Fruit fly (Drosophila melanogaster) whole organism: Measurements from ENCODE around the gene Aplip1.

Experiments used
- CG8478 ChIP-seq: fragments of >200 bp; optimal IDR thresholded peaks from 2 replicates; lab custom pipeline; 2018; ENCODE audit warnings: inconsistent platforms
- Dll ChIP-seq: fragments of >200 bp; optimal IDR thresholded peaks from 2 replicates; lab custom pipeline; 2017
- EcR ChIP-seq, 2 experiments: fragments of >200 bp; optimal IDR thresholded peaks; 2 replicates each; lab custom pipeline; 2017; ENCODE audit warnings: missing biosample characterization in 2 of 2, missing genetic modification characterization in 2 of 2, missing genetic modification reagents in 2 of 2
- pan ChIP-seq: fragments of >200 bp; optimal IDR thresholded peaks from 2 replicates; lab custom pipeline; 2017
- psq ChIP-seq: fragments of >200 bp; optimal IDR thresholded peaks from 2 replicates; lab custom pipeline; 2017
- usp ChIP-seq: fragments of >200 bp; optimal IDR thresholded peaks from 2 replicates; lab custom pipeline; 2017; ENCODE audit warnings: missing biosample characterization, missing genetic modification characterization, mixed read lengths

dm6 chr3L:1232582-1232981, 36.5 kb downstream of the Aplip1 start, which contains the start of gene CG33965:
- no peak for TF ChIP-seq CG8478 (lab: Kevin White, UChicago)
- no peak for TF ChIP-seq usp (GFP tag; lab: Kevin White, UChicago)
- TF ChIP-seq psq (lab: Kevin White, UChicago) = no peak
- no peak for TF ChIP-seq Dll (lab: Kevin White, UChicago)
- no peak for TF ChIP-seq pan (lab: Kevin White, UChicago)
- TF ChIP-seq EcR (GFP tag; optimal IDR thresholded peaks at IDR 0.05; lab: Kevin White, UChicago) = no peak
